Worm (Caenorhabditis elegans) whole organism, L1 larva: ENCODE results near the gene let-711.

Experiments used
- ama-1 ChIP-seq: fragments of 150-350 bp; optimal IDR thresholded peaks from 2 replicates; lab custom pipeline; 2014
- dpl-1 ChIP-seq, 3 experiments: fragments of 150-350 bp in 2 of 3; sonication (generic microtip) in 1 of 3; optimal IDR thresholded peaks; 2 replicates each; lab custom pipeline; 2014 to 2017; ENCODE audit warnings: missing biosample characterization in 3 of 3, missing genetic modification characterization in 3 of 3, missing genetic modification reagents in 3 of 3
- hpl-2 ChIP-seq: fragments of 150-350 bp; optimal IDR thresholded peaks from 2 replicates; lab custom pipeline; 2014; ENCODE audit warnings: missing biosample characterization, missing genetic modification reagents, missing genetic modification characterization
- lin-15B ChIP-seq: fragments of 150-350 bp; sonication (generic microtip); optimal IDR thresholded peaks from 3 replicates; lab custom pipeline; 2014; ENCODE audit warnings: missing biosample characterization, missing genetic modification characterization
- snpc-4 ChIP-seq: fragments of 150-350 bp; optimal IDR thresholded peaks from 2 replicates; lab custom pipeline; 2014; ENCODE audit warnings: missing biosample characterization, missing genetic modification characterization
- unc-30 ChIP-seq: sonication (generic microtip); optimal IDR thresholded peaks from 2 replicates; lab custom pipeline; 2017; ENCODE audit warnings: missing biosample characterization, missing genetic modification characterization
- unc-62 ChIP-seq: fragments of 150-350 bp; optimal IDR thresholded peaks from 2 replicates; lab custom pipeline; 2014; ENCODE audit warnings: missing biosample characterization, missing genetic modification reagents, missing genetic modification characterization

DNA sequence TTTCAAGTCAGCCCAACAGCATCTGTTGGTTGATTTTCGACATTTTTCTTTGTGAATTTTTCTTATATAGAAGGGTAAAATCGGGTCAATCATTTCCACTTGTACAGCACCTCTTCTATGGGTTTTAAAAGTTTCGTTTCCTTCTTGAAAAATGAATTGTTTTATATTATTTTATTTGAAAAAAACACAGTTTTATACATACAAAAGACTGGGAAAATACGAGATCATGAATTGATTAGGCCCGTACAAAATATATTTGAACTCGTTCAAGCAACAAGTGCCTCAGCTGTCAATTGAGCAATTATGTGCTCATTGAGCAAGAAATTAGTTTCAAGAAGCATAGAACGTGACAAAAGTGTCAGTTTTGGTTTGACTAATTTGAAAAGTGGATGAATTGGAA lies 55.6 kb downstream of the let-711 start:
- TF ChIP-seq unc-62 (GFP tag; lab: Kevin White, UChicago) (no peak), ama-1 (no peak), unc-30 (tag; lab: Kevin White, UChicago) (no peak), hpl-2 (GFP tag; lab: Kevin White, UChicago) (no peak), dpl-1 (GFP tag; optimal IDR thresholded peaks at IDR 0.05; lab: Kevin White, UChicago) (no peak), snpc-4 (tag; lab: Kevin White, UChicago) (no peak), lin-15B (tag; lab: Kevin White, UChicago) (no peak)
